Fruit fly (Drosophila melanogaster) whole organism, pupa: ENCODE results near the gene Nepl14.

Experiments
- CG10348 ChIP-seq: fragments of 200-800 bp; sonication (Bioruptor generic); IDR thresholded peaks from 2 replicates; pipeline ENCODE4 v1.3.6; 2022; ENCODE audit warnings: missing biosample characterization, missing genetic modification characterization
- CG13204 ChIP-seq: fragments of 200-800 bp; sonication (Bioruptor generic); optimal IDR thresholded peaks from 2 replicates; lab custom pipeline; 2018; ENCODE audit warnings: missing biosample characterization, mild to moderate bottlenecking, missing genetic modification characterization, moderate library complexity
- CG14655 ChIP-seq: fragments of 200-800 bp; sonication (Bioruptor generic); optimal IDR thresholded peaks from 3 replicates; lab custom pipeline; 2017; ENCODE audit warnings: mild to moderate bottlenecking, missing biosample characterization, missing genetic modification reagents, missing genetic modification characterization
- CG9948 ChIP-seq: fragments of 200-800 bp; sonication (Bioruptor generic); optimal IDR thresholded peaks from 2 replicates; lab custom pipeline; 2018; ENCODE audit warnings: missing biosample characterization, mild to moderate bottlenecking, missing genetic modification characterization, moderate library complexity
- EcR ChIP-seq: fragments of 200-800 bp; sonication (Bioruptor generic); optimal IDR thresholded peaks from 3 replicates; lab custom pipeline; 2019; ENCODE audit warnings: missing biosample characterization, missing genetic modification characterization, mild to moderate bottlenecking, moderate library complexity, missing genetic modification reagents
- Pif1A ChIP-seq: fragments of 200-800 bp; sonication (Bioruptor generic); optimal IDR thresholded peaks from 3 replicates; lab custom pipeline; 2016; ENCODE audit warnings: missing biosample characterization, missing genetic modification characterization
- Snoo ChIP-seq: fragments of 200-800 bp; sonication (Bioruptor generic); optimal IDR thresholded peaks from 3 replicates; lab custom pipeline; 2017; ENCODE audit warnings: missing biosample characterization, mild to moderate bottlenecking, missing genetic modification characterization, inconsistent platforms

DNA sequence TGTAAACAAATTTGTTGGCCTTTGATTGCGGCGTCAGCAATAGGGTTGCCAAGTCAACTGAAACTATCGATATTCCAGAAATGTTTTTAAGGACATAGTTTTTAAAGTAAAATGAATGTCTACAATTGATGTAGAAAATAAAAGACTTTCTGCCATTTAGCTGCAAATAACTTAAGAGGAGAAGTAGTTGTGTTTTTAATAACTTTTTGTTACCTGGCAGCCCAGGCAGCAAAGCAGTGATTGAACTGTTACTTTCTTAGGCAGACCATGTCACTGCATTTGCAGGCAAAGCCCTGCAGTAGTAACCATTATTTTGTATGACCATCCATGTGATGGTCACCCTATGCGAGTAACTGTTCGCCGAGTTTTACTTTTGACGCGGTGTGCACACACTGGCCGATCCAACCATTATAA is 13.0 kb downstream of the Nepl14 start, which contains the start of the genes rumi, CG7029 and Usp12-46:
- TF ChIP-seq EcR (GFP tag; lab: Kevin White, UChicago) = no peak
- no peak for TF ChIP-seq Pif1A (GFP tag; lab: Kevin White, UChicago)
- no peak for TF ChIP-seq CG14655
- TF ChIP-seq CG13204 (GFP tag; lab: Kevin White, UChicago) = no peak
- TF ChIP-seq CG10348 (GFP tag; lab: Robert Waterston, UW) = 0 out of 2 replicates have a peak, but pooled peaks have one; percentile 17
- TF ChIP-seq Snoo (tag; lab: Kevin White, UChicago) = peak; percentile 74
- TF ChIP-seq CG9948 (tag; lab: Kevin White, UChicago) = peak; percentile 57
